Worm (Caenorhabditis elegans): Measurements from ENCODE around the gene hrg-7.

ce11 chrV:12716447-12716846 lies 25.4 kb upstream of the hrg-7 start, which contains the start of gene str-178:
- TF ChIP-seq cnd-1 (tag; optimal IDR thresholded peaks at IDR 0.05) (no peak), sptf-1 (tag; optimal IDR thresholded peaks at IDR 0.05) (no peak), zip-8 (tag; optimal IDR thresholded peaks at IDR 0.05) (no peak), elt-1 (tag; optimal IDR thresholded peaks at IDR 0.05; ENCODE audit: borderline replicate concordance, insufficient read depth) (no peak)

Data from whole organism, mixed stage, embryonic.